Worm (Caenorhabditis elegans): ENCODE measurements around the gene frpr-17.

ce11 chrX:14412774-14413173, 6.9 kb downstream of the frpr-17 start, which contains the start of gene fbxa-179:
- no peak for TF ChIP-seq ref-1 (GFP tag; conservative IDR thresholded peaks at IDR 0.05)
- TF ChIP-seq flt-1 (GFP tag; IDR thresholded peaks at IDR 0.05): no peak
- TF ChIP-seq cog-1 (tag; optimal IDR thresholded peaks at IDR 0.05): no peak
